Worm (Caenorhabditis elegans) whole organism, L4 larva: ENCODE data around the gene T12B5.15.

Experiments
- F10B5.3 ChIP-seq: sonication (generic microtip); optimal IDR thresholded peaks from 2 replicates; lab custom pipeline; 2016; ENCODE audit warnings: mild to moderate bottlenecking, missing genetic modification characterization, missing compliant biosample characterization
- F44E2.7 ChIP-seq: fragments of 200-800 bp; sonication (Bioruptor generic); IDR thresholded peaks from 2 replicates; pipeline ENCODE4 v2.1.2; 2022; ENCODE audit warnings: missing genetic modification characterization, missing compliant biosample characterization
- F49E8.2 ChIP-seq: sonication (generic microtip); optimal IDR thresholded peaks from 2 replicates; lab custom pipeline; 2016; ENCODE audit warnings: missing compliant biosample characterization, mild to moderate bottlenecking, missing genetic modification characterization, borderline replicate concordance
- R02D3.7 ChIP-seq: fragments of 150-350 bp; sonication (generic microtip); optimal IDR thresholded peaks from 3 replicates; lab custom pipeline; 2014; ENCODE audit warnings: missing biosample characterization, missing genetic modification characterization
- T20F7.1 ChIP-seq: fragments of 200-800 bp; sonication (Bioruptor generic); optimal IDR thresholded peaks from 2 replicates; lab custom pipeline; 2018; ENCODE audit warnings: mild to moderate bottlenecking, missing genetic modification characterization, missing compliant biosample characterization
- Y48G9A.11 ChIP-seq: fragments of 200-800 bp; sonication (Bioruptor generic); IDR thresholded peaks from 2 replicates; pipeline ENCODE4 v1.3.6; 2022; ENCODE audit warnings: missing genetic modification reagents, missing genetic modification characterization, missing compliant biosample characterization
- Y5F2A.4 ChIP-seq: fragments of 200-800 bp; sonication (Bioruptor generic); optimal IDR thresholded peaks from 2 replicates; lab custom pipeline; 2018; ENCODE audit warnings: mild to moderate bottlenecking, missing genetic modification characterization, missing compliant biosample characterization
- ama-1 ChIP-seq: fragments of 150-350 bp; optimal IDR thresholded peaks from 2 replicates; lab custom pipeline; 2014; ENCODE audit warnings: inconsistent platforms, mixed read lengths
- attf-4 ChIP-seq: sonication (generic microtip); optimal IDR thresholded peaks from 3 replicates; lab custom pipeline; 2017; ENCODE audit warnings: missing biosample characterization, missing genetic modification characterization
- ceh-28 ChIP-seq: fragments of 150-350 bp; optimal IDR thresholded peaks from 2 replicates; lab custom pipeline; 2014; ENCODE audit warnings: missing biosample characterization, missing genetic modification reagents, missing genetic modification characterization
- ceh-62 ChIP-seq: sonication (generic microtip); optimal IDR thresholded peaks from 2 replicates; lab custom pipeline; 2017; ENCODE audit warnings: missing biosample characterization, missing genetic modification characterization
- ceh-82 ChIP-seq: sonication (generic microtip); optimal IDR thresholded peaks from 2 replicates; lab custom pipeline; 2017; ENCODE audit warnings: missing biosample characterization, missing genetic modification characterization
- cey-2 ChIP-seq: sonication (generic microtip); optimal IDR thresholded peaks from 3 replicates; lab custom pipeline; 2017; ENCODE audit warnings: missing genetic modification characterization, mild to moderate bottlenecking, missing compliant biosample characterization, antibody characterized with exemption, borderline replicate concordance; ENCODE audit not compliant: insufficient read depth
- daf-8 ChIP-seq: fragments of 200-800 bp; sonication (Bioruptor generic); IDR thresholded peaks from 2 replicates; pipeline ENCODE4 v1.3.6; 2022; ENCODE audit warnings: missing genetic modification characterization, missing compliant biosample characterization
- egl-43 ChIP-seq: fragments of 200-800 bp; sonication (Bioruptor generic); IDR thresholded peaks from 2 replicates; pipeline ENCODE4 v1.3.6; 2022; ENCODE audit warnings: missing genetic modification reagents, missing genetic modification characterization, missing compliant biosample characterization
- gei-8 ChIP-seq: fragments of 200-800 bp; sonication (Bioruptor generic); optimal IDR thresholded peaks from 2 replicates; lab custom pipeline; 2018; ENCODE audit warnings: mild to moderate bottlenecking, missing genetic modification characterization, missing compliant biosample characterization
- hif-1 ChIP-seq, 2 experiments: sonication (generic microtip); optimal IDR thresholded peaks; 2 replicates each; lab custom pipeline; 2016 to 2017; ENCODE audit warnings: missing compliant biosample characterization in 2 of 2, missing genetic modification characterization in 2 of 2, missing genetic modification reagents in 2 of 2, missing genotype in 2 of 2, mild to moderate bottlenecking in 1 of 2
- hmg-1.1 ChIP-seq: fragments of 200-800 bp; sonication (Bioruptor generic); IDR thresholded peaks from 2 replicates; pipeline ENCODE4 v1.3.6; 2022; ENCODE audit warnings: missing genetic modification reagents, missing genetic modification characterization, missing compliant biosample characterization
- jun-1 ChIP-seq: fragments of 150-350 bp; optimal IDR thresholded peaks from 2 replicates; lab custom pipeline; 2014; ENCODE audit warnings: missing biosample characterization, missing genetic modification reagents, missing genetic modification characterization
- lin-1 ChIP-seq: fragments of 200-800 bp; sonication (Bioruptor generic); IDR thresholded peaks from 2 replicates; pipeline ENCODE4 v1.3.6; 2022; ENCODE audit warnings: missing genetic modification reagents, missing genetic modification characterization, missing compliant biosample characterization
- lin-38 ChIP-seq: fragments of 200-800 bp; sonication (Bioruptor generic); IDR thresholded peaks from 2 replicates; pipeline ENCODE4 v1.3.6; 2022; ENCODE audit warnings: missing genetic modification reagents, missing genetic modification characterization, missing compliant biosample characterization
- mes-2 ChIP-seq: sonication (generic microtip); optimal IDR thresholded peaks from 2 replicates; lab custom pipeline; 2016; ENCODE audit warnings: missing genotype, mild to moderate bottlenecking, missing genetic modification characterization, missing compliant biosample characterization; ENCODE audit not compliant: poor library complexity, severe bottlenecking
- nhr-102 ChIP-seq: sonication (generic microtip); optimal IDR thresholded peaks from 2 replicates; lab custom pipeline; 2016; ENCODE audit warnings: mild to moderate bottlenecking, missing genetic modification characterization, moderate library complexity, missing compliant biosample characterization
- nhr-111 ChIP-seq: fragments of 200-800 bp; sonication (Bioruptor generic); optimal IDR thresholded peaks from 2 replicates; lab custom pipeline; 2018; ENCODE audit warnings: mild to moderate bottlenecking, missing genetic modification characterization, missing compliant biosample characterization
- nhr-41 ChIP-seq: fragments of 200-800 bp; sonication (Bioruptor generic); IDR thresholded peaks from 2 replicates; pipeline ENCODE4 v1.3.6; 2022; ENCODE audit warnings: missing genetic modification reagents, missing genetic modification characterization, missing compliant biosample characterization
- nhr-76 ChIP-seq: fragments of 150-350 bp; optimal IDR thresholded peaks from 2 replicates; lab custom pipeline; 2014; ENCODE audit warnings: missing biosample characterization, missing genetic modification characterization
- pha-4 ChIP-seq, 2 experiments: fragments of 150-350 bp in 1 of 2; fragments of 200-800 bp in 1 of 2; sonication (Bioruptor generic) in 1 of 2; IDR thresholded peaks in 1 of 2; optimal IDR thresholded peaks in 1 of 2; 2 replicates each; pipeline versions ENCODE4 v1.3.6 to Lab custom; 2014 to 2022; ENCODE audit warnings: missing genetic modification characterization in 2 of 2, missing genetic modification reagents in 2 of 2, missing biosample characterization in 1 of 2, missing compliant biosample characterization in 1 of 2
- php-3 ChIP-seq: fragments of 200-800 bp; sonication (Bioruptor generic); IDR thresholded peaks from 2 replicates; pipeline ENCODE4 v1.3.6; 2022; ENCODE audit warnings: missing genetic modification reagents, missing genetic modification characterization, missing compliant biosample characterization
- saeg-2 ChIP-seq: fragments of 200-800 bp; sonication (Bioruptor generic); IDR thresholded peaks from 2 replicates; pipeline ENCODE4 v1.3.6; 2022; ENCODE audit warnings: missing genetic modification reagents, missing genetic modification characterization, missing compliant biosample characterization
- set-16 ChIP-seq: fragments of 200-800 bp; sonication (Bioruptor generic); IDR thresholded peaks from 2 replicates; pipeline ENCODE4 v1.3.6; 2022; ENCODE audit warnings: missing genetic modification reagents, missing genetic modification characterization, missing compliant biosample characterization
- skn-1 ChIP-seq: fragments of 150-350 bp; optimal IDR thresholded peaks from 2 replicates; lab custom pipeline; 2014; ENCODE audit warnings: missing biosample characterization, missing genetic modification characterization
- snpc-1.2 ChIP-seq: fragments of 200-800 bp; sonication (Bioruptor generic); IDR thresholded peaks from 2 replicates; pipeline ENCODE4 v1.3.6; 2022; ENCODE audit warnings: missing genetic modification reagents, missing genetic modification characterization, missing compliant biosample characterization
- tra-1 ChIP-seq: fragments of 200-800 bp; sonication (Bioruptor generic); IDR thresholded peaks from 2 replicates; pipeline ENCODE4 v1.3.6; 2022; ENCODE audit warnings: missing genetic modification reagents, missing genetic modification characterization, missing compliant biosample characterization
- unc-130 ChIP-seq: sonication (generic microtip); optimal IDR thresholded peaks from 2 replicates; lab custom pipeline; 2016; ENCODE audit warnings: missing genetic modification reagents, missing genetic modification characterization, missing compliant biosample characterization
- unc-39 ChIP-seq: sonication (generic microtip); optimal IDR thresholded peaks from 2 replicates; lab custom pipeline; 2017; ENCODE audit warnings: missing biosample characterization, missing genetic modification characterization
- unc-62 ChIP-seq, 3 experiments: fragments of 150-350 bp in 1 of 3; sonication (generic microtip); optimal IDR thresholded peaks in 2 of 3; peaks in 1 of 3; 1 replicate in 1 of 3; 2 replicates in 2 of 3; lab custom pipeline; 2014 to 2017; ENCODE audit warnings: missing biosample characterization in 3 of 3, missing genetic modification characterization in 3 of 3, missing genetic modification reagents in 3 of 3, missing genotype in 1 of 3
- zfp-2 ChIP-seq: sonication (generic microtip); optimal IDR thresholded peaks from 2 replicates; lab custom pipeline; 2016; ENCODE audit warnings: mild to moderate bottlenecking, missing genetic modification characterization, missing compliant biosample characterization

T12B5.15 gene

ce11 chrIII:978889-979288, 24.4 kb upstream of the T12B5.15 start:
- TF ChIP-seq skn-1 (tag; lab: Kevin White, UChicago) (no peak), set-16 (GFP tag; lab: Robert Waterston, UW) (peak; percentile 90), pha-4 (GFP tag; IDR thresholded peaks at IDR 0.05; lab: Robert Waterston, UW) (0 out of 2 replicates have a peak, but pooled peaks have one; percentile 48), pha-4 (tag; optimal IDR thresholded peaks at IDR 0.05; lab: Kevin White, UChicago) (no peak), egl-43 (GFP tag; lab: Robert Waterston, UW) (peak; percentile 48; the same call in 1 of the 2 replicates), lin-38 (GFP tag; lab: Robert Waterston, UW) (0 out of 2 replicates have a peak, but pooled peaks have one; percentile 21), mes-2 (tag; lab: Kevin White, UChicago) (peak; percentile 31), T20F7.1 (GFP tag; lab: Kevin White, UChicago) (no peak), ama-1 (lab: Kevin White, UChicago) (no peak), nhr-102 (tag; lab: Kevin White, UChicago) (no peak), lin-1 (GFP tag; lab: Robert Waterston, UW) (no peak)

ce11 chrIII:970928-971327, 16.5 kb upstream of the T12B5.15 start:
- no peak for TF ChIP-seq nhr-41
- TF ChIP-seq gei-8 (GFP tag; lab: Kevin White, UChicago) = no peak
- TF ChIP-seq egl-43 (GFP tag; lab: Robert Waterston, UW) = 0 out of 2 replicates have a peak, but pooled peaks have one; percentile 27
- TF ChIP-seq F10B5.3 (tag; lab: Kevin White, UChicago) = no peak
- TF ChIP-seq Y48G9A.11 = 0 out of 2 replicates have a peak, but pooled peaks have one; percentile 22
- no peak for TF ChIP-seq nhr-76
- no peak for TF ChIP-seq jun-1 (tag; lab: Kevin White, UChicago)
- no peak for TF ChIP-seq F49E8.2 (tag; lab: Kevin White, UChicago)
- no peak for TF ChIP-seq Y5F2A.4 (GFP tag; lab: Kevin White, UChicago)
- 0 out of 2 replicates have a peak, but pooled peaks have one; percentile 57 for TF ChIP-seq snpc-1.2 (GFP tag; lab: Robert Waterston, UW)
- TF ChIP-seq unc-39 (tag; lab: Kevin White, UChicago) = no peak
- TF ChIP-seq F44E2.7 (GFP tag; lab: Robert Waterston, UW) = no peak
- no peak for TF ChIP-seq cey-2
- no peak for TF ChIP-seq zfp-2 (tag; lab: Kevin White, UChicago)
- TF ChIP-seq daf-8 (GFP tag; lab: Robert Waterston, UW) = no peak
- no peak for TF ChIP-seq ceh-62 (tag; lab: Kevin White, UChicago)
- peak; percentile 19; the same call in 1 of the 2 replicates for TF ChIP-seq php-3 (GFP tag; lab: Robert Waterston, UW)
- TF ChIP-seq hif-1 (tag; optimal IDR thresholded peaks at IDR 0.05; lab: Kevin White, UChicago) = no peak
- TF ChIP-seq ceh-82 (tag; lab: Kevin White, UChicago) = no peak
- TF ChIP-seq ceh-28 (tag; lab: Kevin White, UChicago) = no peak
- no peak for TF ChIP-seq attf-4 (tag; lab: Kevin White, UChicago)
- peak; percentile 91 for TF ChIP-seq set-16 (GFP tag; lab: Robert Waterston, UW)

ce11 chrIII:966259-966658, 11.8 kb upstream of the T12B5.15 start:
- TF ChIP-seq unc-39 (tag; lab: Kevin White, UChicago) (no peak), hmg-1.1 (no peak), unc-130 (GFP tag; lab: Kevin White, UChicago) (no peak), ama-1 (lab: Kevin White, UChicago) (no peak), nhr-111 (GFP tag; lab: Kevin White, UChicago) (no peak), php-3 (GFP tag; lab: Robert Waterston, UW) (no peak)
- TF ChIP-seq, all 104 proteins: peak for 0

- TF ChIP-seq R02D3.7 (tag; lab: Kevin White, UChicago) = no peak
- no peak for TF ChIP-seq tra-1 (GFP tag; lab: Robert Waterston, UW)
- TF ChIP-seq skn-1 (tag; lab: Kevin White, UChicago) = no peak
- TF ChIP-seq saeg-2 (GFP tag; lab: Robert Waterston, UW) = no peak
- TF ChIP-seq unc-62 (GFP tag; optimal IDR thresholded peaks at IDR 0.05 in 1 of 2; lab: Kevin White, UChicago) = peak in 1 of 2 experiments; percentile 94
- TF ChIP-seq unc-62 (tag; optimal IDR thresholded peaks at IDR 0.05; lab: Kevin White, UChicago) = no peak
- TF ChIP-seq, all 104 proteins: peak for 1
These were observed 10.2 kb upstream of the T12B5.15 start for ce11 chrIII:964637-965036.
